Worm (Caenorhabditis elegans) whole organism, L3 larva: ENCODE measurements around the gene irld-49.

Source experiments
- R02D3.7 ChIP-seq: fragments of 150-350 bp; optimal IDR thresholded peaks from 2 replicates; lab custom pipeline; 2014; ENCODE audit warnings: missing biosample characterization, missing genetic modification characterization
- aly-2 ChIP-seq: fragments of 150-350 bp; optimal IDR thresholded peaks from 2 replicates; lab custom pipeline; 2014; ENCODE audit warnings: missing biosample characterization, missing genetic modification characterization
- ama-1 ChIP-seq: fragments of 150-350 bp; optimal IDR thresholded peaks from 2 replicates; lab custom pipeline; 2018
- elt-2 ChIP-seq: sonication (generic microtip); optimal IDR thresholded peaks from 2 replicates; lab custom pipeline; 2016; ENCODE audit warnings: missing genetic modification reagents, mild to moderate bottlenecking, missing genetic modification characterization, missing compliant biosample characterization
- elt-3 ChIP-seq, 3 experiments: fragments of 150-350 bp in 1 of 3; sonication (generic microtip) in 2 of 3; optimal IDR thresholded peaks; 2 replicates in 2 of 3; 4 replicates in 1 of 3; lab custom pipeline; 2014 to 2017; ENCODE audit warnings: missing biosample characterization in 3 of 3, missing genetic modification characterization in 3 of 3
- eor-1 ChIP-seq, 2 experiments: fragments of 150-350 bp; optimal IDR thresholded peaks; 2 replicates each; lab custom pipeline; 2014 to 2018; ENCODE audit warnings: missing biosample characterization in 2 of 2, missing genetic modification characterization in 2 of 2
- lin-15B ChIP-seq: fragments of 150-350 bp; optimal IDR thresholded peaks from 2 replicates; lab custom pipeline; 2014; ENCODE audit warnings: missing biosample characterization, missing genetic modification characterization
- nfya-1 ChIP-seq: sonication (generic microtip); optimal IDR thresholded peaks from 2 replicates; lab custom pipeline; 2017; ENCODE audit warnings: missing genetic modification characterization, mild to moderate bottlenecking, missing compliant biosample characterization, antibody characterized with exemption, moderate library complexity; ENCODE audit not compliant: insufficient read depth
- nhr-237 ChIP-seq: fragments of 150-350 bp; optimal IDR thresholded peaks from 2 replicates; lab custom pipeline; 2014; ENCODE audit warnings: missing biosample characterization, missing genetic modification characterization
- nhr-25 ChIP-seq: sonication (generic microtip); optimal IDR thresholded peaks from 2 replicates; lab custom pipeline; 2017; ENCODE audit warnings: missing biosample characterization, missing genetic modification characterization
- nhr-67 ChIP-seq: fragments of 150-350 bp; optimal IDR thresholded peaks from 2 replicates; lab custom pipeline; 2014; ENCODE audit warnings: missing biosample characterization, missing genetic modification characterization
- unc-39 ChIP-seq: sonication (generic microtip); optimal IDR thresholded peaks from 4 replicates; lab custom pipeline; 2017; ENCODE audit warnings: missing biosample characterization, missing genetic modification characterization
- ztf-11 ChIP-seq: fragments of 150-350 bp; optimal IDR thresholded peaks from 2 replicates; lab custom pipeline; 2014; ENCODE audit warnings: missing biosample characterization, missing genetic modification characterization

DNA sequence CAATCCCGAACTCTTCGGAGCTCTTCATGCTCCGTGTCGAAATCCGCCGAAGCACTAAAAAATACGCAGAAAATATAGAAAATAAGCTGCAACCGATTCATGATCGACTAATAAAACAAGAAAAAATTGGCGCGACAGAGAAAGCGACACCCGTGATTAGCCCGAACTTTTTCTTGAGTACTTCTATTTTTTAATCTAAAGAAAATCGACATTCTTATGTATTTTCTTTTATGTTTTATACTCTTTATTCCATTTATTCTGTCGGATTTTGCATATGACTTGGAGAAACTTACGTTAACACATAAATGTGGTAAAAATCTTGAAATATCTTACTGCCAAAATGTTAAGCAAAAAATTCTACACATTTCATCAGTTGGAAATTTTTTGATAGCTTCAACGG, at the start of gene irld-49, which contains the start of gene irld-50:
- TF ChIP-seq unc-39 (tag; lab: Kevin White, UChicago) (no peak), nfya-1 (tag; lab: Kevin White, UChicago) (no peak), aly-2 (tag; lab: Kevin White, UChicago) (no peak), ztf-11 (tag; lab: Kevin White, UChicago) (no peak), nhr-237 (no peak), elt-2 (tag; lab: Kevin White, UChicago) (no peak), nhr-67 (tag; lab: Kevin White, UChicago) (no peak), ama-1 (lab: Kevin White, UChicago) (no peak), lin-15B (tag; lab: Kevin White, UChicago) (no peak), nhr-25 (tag; lab: Kevin White, UChicago) (no peak), eor-1 (tag; optimal IDR thresholded peaks at IDR 0.05; lab: Kevin White, UChicago) (no peak), elt-3 (tag; optimal IDR thresholded peaks at IDR 0.05; lab: Kevin White, UChicago) (no peak), R02D3.7 (tag; lab: Kevin White, UChicago) (no peak)
